Worm (Caenorhabditis elegans) whole organism, L2 larva: ENCODE data around the gene B0348.1.

Experiments used
- ZK546.5 ChIP-seq: sonication (generic microtip); optimal IDR thresholded peaks from 2 replicates; lab custom pipeline; 2017; ENCODE audit warnings: missing biosample characterization, missing genetic modification characterization
- ama-1 ChIP-seq: fragments of 150-350 bp; optimal IDR thresholded peaks from 2 replicates; lab custom pipeline; 2018; ENCODE audit warnings: inconsistent platforms
- ceh-82 ChIP-seq: fragments of 150-350 bp; optimal IDR thresholded peaks from 2 replicates; lab custom pipeline; 2014; ENCODE audit warnings: missing biosample characterization, missing genetic modification characterization
- elt-3 ChIP-seq: sonication (generic microtip); optimal IDR thresholded peaks from 2 replicates; lab custom pipeline; 2017; ENCODE audit warnings: missing biosample characterization, missing genetic modification characterization
- nhr-11 ChIP-seq: fragments of 150-350 bp; optimal IDR thresholded peaks from 2 replicates; lab custom pipeline; 2014; ENCODE audit warnings: missing biosample characterization, missing genetic modification characterization
- nhr-6 ChIP-seq: fragments of 150-350 bp; optimal IDR thresholded peaks from 2 replicates; lab custom pipeline; 2014; ENCODE audit warnings: missing biosample characterization, missing genetic modification characterization
- sma-3 ChIP-seq: sonication (generic microtip); optimal IDR thresholded peaks from 2 replicates; lab custom pipeline; 2016; ENCODE audit warnings: missing genetic modification reagents, missing genetic modification characterization, missing compliant biosample characterization
- snpc-4 ChIP-seq: fragments of 150-350 bp; optimal IDR thresholded peaks from 2 replicates; lab custom pipeline; 2014; ENCODE audit warnings: missing biosample characterization, missing genetic modification characterization
- unc-62 ChIP-seq: fragments of 150-350 bp; optimal IDR thresholded peaks from 2 replicates; lab custom pipeline; 2014; ENCODE audit warnings: missing biosample characterization, missing genetic modification reagents, missing genetic modification characterization
- ztf-1 ChIP-seq: fragments of 200-800 bp; sonication (Bioruptor generic); conservative IDR thresholded peaks from 2 replicates; pipeline ENCODE4 v1.3.6; 2022; ENCODE audit warnings: missing genetic modification characterization, missing compliant biosample characterization
- ztf-11 ChIP-seq: sonication (generic microtip); optimal IDR thresholded peaks from 2 replicates; lab custom pipeline; 2017; ENCODE audit warnings: missing biosample characterization, missing genetic modification characterization
- ztf-4 ChIP-seq: fragments of 150-350 bp; optimal IDR thresholded peaks from 2 replicates; lab custom pipeline; 2014; ENCODE audit warnings: missing biosample characterization, missing genetic modification characterization

DNA sequence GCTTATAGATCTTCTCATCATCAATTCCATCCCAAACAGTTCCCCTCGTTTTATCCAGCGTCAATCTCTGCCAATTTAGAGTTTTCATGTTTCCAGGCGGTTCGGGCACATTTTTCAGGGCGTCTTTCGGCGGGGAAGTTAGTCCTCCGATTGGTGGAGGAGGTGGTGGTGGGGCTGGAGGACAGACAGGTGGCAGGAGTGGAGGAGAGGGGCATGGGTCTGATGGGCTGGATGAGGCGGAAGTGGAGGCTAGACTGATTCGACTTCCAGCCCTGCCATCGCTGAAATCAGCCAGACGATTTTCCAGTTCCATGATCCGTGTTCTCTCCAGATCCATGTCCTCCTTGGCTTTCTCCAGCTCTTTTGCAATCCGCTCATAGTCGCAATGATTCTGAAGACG is 19.4 kb downstream of the B0348.1 start:
- TF ChIP-seq sma-3 (GFP tag; lab: Kevin White, UChicago) (no peak), unc-62 (GFP tag; lab: Kevin White, UChicago) (no peak), ztf-4 (tag; lab: Kevin White, UChicago) (no peak), ama-1 (lab: Kevin White, UChicago) (no peak), nhr-11 (tag; lab: Kevin White, UChicago) (no peak), nhr-6 (tag; lab: Kevin White, UChicago) (no peak), ZK546.5 (tag; lab: Kevin White, UChicago) (no peak), ceh-82 (tag; lab: Kevin White, UChicago) (no peak), elt-3 (tag; lab: Kevin White, UChicago) (no peak), ztf-11 (tag; lab: Kevin White, UChicago) (no peak), snpc-4 (tag; lab: Kevin White, UChicago) (no peak), ztf-1 (GFP tag; lab: Robert Waterston, UW) (no peak)
